Fruit fly (Drosophila melanogaster) whole organism: Measurements from ENCODE around the gene Pex12.

Experiments used
- CG8478 ChIP-seq: fragments of >200 bp; optimal IDR thresholded peaks from 2 replicates; lab custom pipeline; 2018; ENCODE audit warnings: inconsistent platforms
- Dll ChIP-seq: fragments of >200 bp; optimal IDR thresholded peaks from 2 replicates; lab custom pipeline; 2017
- EcR ChIP-seq, 2 experiments: fragments of >200 bp; optimal IDR thresholded peaks; 2 replicates each; lab custom pipeline; 2017; ENCODE audit warnings: missing biosample characterization in 2 of 2, missing genetic modification characterization in 2 of 2, missing genetic modification reagents in 2 of 2
- pan ChIP-seq: fragments of >200 bp; optimal IDR thresholded peaks from 2 replicates; lab custom pipeline; 2017
- psq ChIP-seq: fragments of >200 bp; optimal IDR thresholded peaks from 2 replicates; lab custom pipeline; 2017
- usp ChIP-seq: fragments of >200 bp; optimal IDR thresholded peaks from 2 replicates; lab custom pipeline; 2017; ENCODE audit warnings: missing biosample characterization, missing genetic modification characterization, mixed read lengths

DNA sequence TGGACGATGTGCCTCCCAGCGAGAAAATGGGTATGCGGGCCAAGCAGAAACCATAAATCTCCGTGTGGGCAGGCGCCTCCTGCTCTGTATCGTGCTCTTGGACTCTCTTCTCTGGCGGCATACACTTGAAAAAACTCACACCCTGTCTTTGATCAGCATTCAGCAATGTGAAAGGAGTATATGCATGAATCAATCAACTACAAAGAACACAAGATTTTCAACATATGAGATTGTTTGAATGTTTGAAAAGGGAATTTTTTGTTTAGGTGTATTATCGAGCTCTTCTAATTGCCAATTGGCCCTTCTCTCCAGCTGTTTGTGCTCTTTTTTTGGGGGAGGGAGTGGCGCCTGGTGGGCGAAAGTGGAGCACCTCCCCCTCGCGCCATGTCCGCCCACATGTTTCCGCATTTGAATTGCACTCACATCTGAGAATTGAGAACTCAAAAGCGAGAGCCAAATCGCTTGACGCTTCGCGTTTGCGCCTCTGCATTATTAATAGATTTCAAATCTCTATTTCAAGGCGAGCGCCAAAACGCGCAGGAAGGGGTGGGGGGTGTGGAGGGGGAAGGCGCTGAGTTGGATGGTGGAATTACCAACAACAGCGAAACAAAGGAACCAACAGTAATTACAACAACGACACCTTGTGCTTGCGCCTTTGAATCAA, 29.7 kb downstream of the Pex12 start:
- TF ChIP-seq pan (lab: Kevin White, UChicago) = no peak
- TF ChIP-seq Dll (lab: Kevin White, UChicago) = no peak
- no peak for TF ChIP-seq usp (GFP tag; lab: Kevin White, UChicago)
- no peak for TF ChIP-seq psq
- no peak for TF ChIP-seq CG8478 (lab: Kevin White, UChicago)
- TF ChIP-seq EcR (GFP tag; optimal IDR thresholded peaks at IDR 0.05; lab: Kevin White, UChicago) = no peak
